Worm (Caenorhabditis elegans) whole organism, L1 larva: ENCODE data around the gene str-71.

Source experiments
- C04F5.9 ChIP-seq: sonication (generic microtip); optimal IDR thresholded peaks from 2 replicates; lab custom pipeline; 2016; ENCODE audit warnings: missing genetic modification characterization, missing compliant biosample characterization
- F16B12.6 ChIP-seq: fragments of 150-350 bp; optimal IDR thresholded peaks from 2 replicates; lab custom pipeline; 2014; ENCODE audit warnings: missing biosample characterization, missing genetic modification characterization
- Y116A8C.19 ChIP-seq: sonication (generic microtip); optimal IDR thresholded peaks from 2 replicates; lab custom pipeline; 2016; ENCODE audit warnings: missing compliant biosample characterization, missing genetic modification characterization, borderline replicate concordance
- alr-1 ChIP-seq: fragments of 200-800 bp; sonication (Bioruptor generic); optimal IDR thresholded peaks from 2 replicates; lab custom pipeline; 2018; ENCODE audit warnings: borderline replicate concordance, mild to moderate bottlenecking, missing genetic modification characterization, missing compliant biosample characterization
- aly-2 ChIP-seq: fragments of 150-350 bp; optimal IDR thresholded peaks from 2 replicates; lab custom pipeline; 2014; ENCODE audit warnings: missing biosample characterization, missing genetic modification characterization
- ama-1 ChIP-seq: fragments of 150-350 bp; optimal IDR thresholded peaks from 2 replicates; lab custom pipeline; 2014
- blmp-1 ChIP-seq: fragments of 150-350 bp; optimal IDR thresholded peaks from 2 replicates; lab custom pipeline; 2014; ENCODE audit warnings: missing biosample characterization, missing genetic modification characterization
- ceh-63 ChIP-seq: fragments of 200-800 bp; sonication (Bioruptor generic); optimal IDR thresholded peaks from 2 replicates; lab custom pipeline; 2018; ENCODE audit warnings: mild to moderate bottlenecking, missing genetic modification characterization, missing compliant biosample characterization
- ceh-8 ChIP-seq: fragments of 200-800 bp; sonication (Bioruptor generic); optimal IDR thresholded peaks from 2 replicates; lab custom pipeline; 2018; ENCODE audit warnings: mild to moderate bottlenecking, missing genetic modification characterization, moderate library complexity, missing compliant biosample characterization
- ceh-82 ChIP-seq, 3 experiments: fragments of 150-350 bp in 1 of 3; sonication (generic microtip) in 2 of 3; optimal IDR thresholded peaks; 2 replicates each; lab custom pipeline; 2014 to 2017; ENCODE audit warnings: missing biosample characterization in 3 of 3, missing genetic modification characterization in 3 of 3
- ces-1 ChIP-seq: fragments of 150-350 bp; optimal IDR thresholded peaks from 2 replicates; lab custom pipeline; 2014; ENCODE audit warnings: missing biosample characterization, missing genetic modification reagents, missing genetic modification characterization
- dpl-1 ChIP-seq, 3 experiments: fragments of 150-350 bp in 2 of 3; sonication (generic microtip) in 1 of 3; optimal IDR thresholded peaks; 2 replicates each; lab custom pipeline; 2014 to 2017; ENCODE audit warnings: missing biosample characterization in 3 of 3, missing genetic modification characterization in 3 of 3, missing genetic modification reagents in 3 of 3
- dsc-1 ChIP-seq: sonication (generic microtip); optimal IDR thresholded peaks from 2 replicates; lab custom pipeline; 2016; ENCODE audit warnings: mild to moderate bottlenecking, missing genetic modification characterization, missing compliant biosample characterization
- efl-1 ChIP-seq, 4 experiments: fragments of 150-350 bp; optimal IDR thresholded peaks in 3 of 4; peaks in 1 of 4; 1 replicate in 1 of 4; 2 replicates in 3 of 4; lab custom pipeline; 2014; ENCODE audit warnings: missing biosample characterization in 2 of 4, missing genetic modification characterization in 2 of 4, missing genetic modification reagents in 2 of 4
- egl-27 ChIP-seq, 2 experiments: fragments of 150-350 bp in 1 of 2; sonication (generic microtip); optimal IDR thresholded peaks; 3 replicates each; lab custom pipeline; 2017 to 2018; ENCODE audit warnings: missing biosample characterization in 2 of 2, missing genetic modification characterization in 2 of 2, missing genetic modification reagents in 2 of 2
- fkh-4 ChIP-seq: sonication (generic microtip); optimal IDR thresholded peaks from 2 replicates; lab custom pipeline; 2016; ENCODE audit warnings: missing compliant biosample characterization, missing genetic modification characterization, borderline replicate concordance
- fos-1 ChIP-seq: fragments of 150-350 bp; optimal IDR thresholded peaks from 2 replicates; lab custom pipeline; 2014; ENCODE audit warnings: missing biosample characterization, missing genetic modification characterization
- isw-1 ChIP-seq: fragments of 200-800 bp; sonication (Bioruptor generic); IDR thresholded peaks from 2 replicates; pipeline ENCODE4 v1.3.6; 2022; ENCODE audit warnings: missing genetic modification characterization, missing compliant biosample characterization
- lin-14 ChIP-seq: fragments of 200-800 bp; sonication (Bioruptor generic); optimal IDR thresholded peaks from 2 replicates; lab custom pipeline; 2018; ENCODE audit warnings: mild to moderate bottlenecking, missing genetic modification characterization, moderate library complexity, missing compliant biosample characterization
- lin-15B ChIP-seq: fragments of 150-350 bp; sonication (generic microtip); optimal IDR thresholded peaks from 3 replicates; lab custom pipeline; 2014; ENCODE audit warnings: missing biosample characterization, missing genetic modification characterization
- lir-3 ChIP-seq: sonication (generic microtip); optimal IDR thresholded peaks from 2 replicates; lab custom pipeline; 2016; ENCODE audit warnings: mild to moderate bottlenecking, missing genetic modification characterization, moderate library complexity, missing compliant biosample characterization; ENCODE audit not compliant: poor library complexity
- lsy-2 ChIP-seq, 2 experiments: fragments of 150-350 bp; optimal IDR thresholded peaks; 2 replicates each; lab custom pipeline; 2014; ENCODE audit warnings: missing biosample characterization in 2 of 2, missing genetic modification characterization in 2 of 2
- mab-9 ChIP-seq: fragments of 200-800 bp; sonication (Bioruptor generic); IDR thresholded peaks from 2 replicates; pipeline ENCODE4 v1.3.6; 2022; ENCODE audit warnings: missing genetic modification reagents, missing genetic modification characterization, missing compliant biosample characterization
- mdl-1 ChIP-seq, 2 experiments: fragments of 150-350 bp; optimal IDR thresholded peaks; 2 replicates each; lab custom pipeline; 2014 to 2017; ENCODE audit warnings: missing biosample characterization in 2 of 2, missing genetic modification characterization in 2 of 2, inconsistent platforms in 1 of 2
- mef-2 ChIP-seq: fragments of 150-350 bp; optimal IDR thresholded peaks from 2 replicates; lab custom pipeline; 2014; ENCODE audit warnings: missing biosample characterization, missing genetic modification characterization
- mep-1 ChIP-seq: fragments of 150-350 bp; optimal IDR thresholded peaks from 2 replicates; lab custom pipeline; 2014; ENCODE audit warnings: missing biosample characterization, missing genetic modification characterization
- nhr-11 ChIP-seq: fragments of 150-350 bp; optimal IDR thresholded peaks from 2 replicates; lab custom pipeline; 2014; ENCODE audit warnings: missing biosample characterization, missing genetic modification characterization
- nhr-12 ChIP-seq: sonication (generic microtip); optimal IDR thresholded peaks from 2 replicates; lab custom pipeline; 2017; ENCODE audit warnings: missing biosample characterization, missing genetic modification characterization
- nhr-20 ChIP-seq: sonication (generic microtip); optimal IDR thresholded peaks from 2 replicates; lab custom pipeline; 2016; ENCODE audit warnings: mild to moderate bottlenecking, missing genetic modification characterization, missing compliant biosample characterization
- nhr-71 ChIP-seq: sonication (generic microtip); optimal IDR thresholded peaks from 2 replicates; lab custom pipeline; 2016; ENCODE audit warnings: mild to moderate bottlenecking, missing genetic modification characterization, moderate library complexity, missing compliant biosample characterization
- nhr-77 ChIP-seq: fragments of 150-350 bp; optimal IDR thresholded peaks from 2 replicates; lab custom pipeline; 2014; ENCODE audit warnings: missing biosample characterization, missing genetic modification characterization
- nhr-84 ChIP-seq: sonication (generic microtip); optimal IDR thresholded peaks from 2 replicates; lab custom pipeline; 2017; ENCODE audit warnings: missing biosample characterization, missing genetic modification characterization
- nhr-85 ChIP-seq: sonication (generic microtip); peaks from one replicate; lab custom pipeline; 2016; ENCODE audit warnings: missing genetic modification characterization, inconsistent platforms, missing compliant biosample characterization
- pag-3 ChIP-seq: sonication (generic microtip); optimal IDR thresholded peaks from 2 replicates; lab custom pipeline; 2017; ENCODE audit warnings: missing genetic modification characterization, mild to moderate bottlenecking, missing compliant biosample characterization, antibody characterized with exemption, borderline replicate concordance; ENCODE audit not compliant: insufficient read depth
- pax-3 ChIP-seq: fragments of 200-800 bp; sonication (Bioruptor generic); optimal IDR thresholded peaks from 2 replicates; lab custom pipeline; 2018; ENCODE audit warnings: mild to moderate bottlenecking, missing genetic modification characterization, moderate library complexity, missing compliant biosample characterization
- pqm-1 ChIP-seq: sonication (generic microtip); optimal IDR thresholded peaks from 3 replicates; lab custom pipeline; 2017; ENCODE audit warnings: missing biosample characterization, missing genetic modification characterization
- rnt-1 ChIP-seq: sonication (generic microtip); optimal IDR thresholded peaks from 2 replicates; lab custom pipeline; 2016; ENCODE audit warnings: mild to moderate bottlenecking, missing genetic modification characterization, moderate library complexity, missing compliant biosample characterization
- skn-1 ChIP-seq: fragments of 150-350 bp; optimal IDR thresholded peaks from 2 replicates; lab custom pipeline; 2014; ENCODE audit warnings: missing biosample characterization, missing genetic modification characterization
- snpc-4 ChIP-seq: fragments of 150-350 bp; optimal IDR thresholded peaks from 2 replicates; lab custom pipeline; 2014; ENCODE audit warnings: missing biosample characterization, missing genetic modification characterization
- sox-4 ChIP-seq: sonication (generic microtip); optimal IDR thresholded peaks from 2 replicates; lab custom pipeline; 2016; ENCODE audit warnings: missing genetic modification characterization, missing compliant biosample characterization
- sup-37 ChIP-seq: fragments of 200-800 bp; sonication (Bioruptor generic); optimal IDR thresholded peaks from 2 replicates; lab custom pipeline; 2018; ENCODE audit warnings: mild to moderate bottlenecking, missing genetic modification characterization, missing compliant biosample characterization
- swsn-7 ChIP-seq: sonication (generic microtip); optimal IDR thresholded peaks from 2 replicates; lab custom pipeline; 2016; ENCODE audit warnings: missing genetic modification characterization, missing compliant biosample characterization
- tbx-2 ChIP-seq: sonication (generic microtip); optimal IDR thresholded peaks from 2 replicates; lab custom pipeline; 2016; ENCODE audit warnings: missing genetic modification characterization, missing compliant biosample characterization
- unc-130 ChIP-seq: fragments of 150-350 bp; optimal IDR thresholded peaks from 2 replicates; lab custom pipeline; 2017; ENCODE audit warnings: missing biosample characterization, missing genetic modification characterization, inconsistent platforms
- unc-86 ChIP-seq: sonication (generic microtip); optimal IDR thresholded peaks from 2 replicates; lab custom pipeline; 2016; ENCODE audit warnings: missing genetic modification characterization, missing compliant biosample characterization
- vab-15 ChIP-seq: sonication (generic microtip); optimal IDR thresholded peaks from 2 replicates; lab custom pipeline; 2017; ENCODE audit warnings: missing genotype, mild to moderate bottlenecking, missing genetic modification characterization, missing compliant biosample characterization
- xbp-1 ChIP-seq: sonication (generic microtip); optimal IDR thresholded peaks from 2 replicates; lab custom pipeline; 2016; ENCODE audit warnings: missing genetic modification characterization, missing compliant biosample characterization
- ztf-11 ChIP-seq, 2 experiments: sonication (generic microtip); optimal IDR thresholded peaks; 2 replicates each; lab custom pipeline; 2016 to 2017; ENCODE audit warnings: missing genetic modification characterization in 2 of 2, missing biosample characterization in 1 of 2, missing compliant biosample characterization in 1 of 2
- ztf-4 ChIP-seq: fragments of 150-350 bp; optimal IDR thresholded peaks from 2 replicates; lab custom pipeline; 2014; ENCODE audit warnings: missing biosample characterization, missing genetic modification characterization

Gene str-71

DNA sequence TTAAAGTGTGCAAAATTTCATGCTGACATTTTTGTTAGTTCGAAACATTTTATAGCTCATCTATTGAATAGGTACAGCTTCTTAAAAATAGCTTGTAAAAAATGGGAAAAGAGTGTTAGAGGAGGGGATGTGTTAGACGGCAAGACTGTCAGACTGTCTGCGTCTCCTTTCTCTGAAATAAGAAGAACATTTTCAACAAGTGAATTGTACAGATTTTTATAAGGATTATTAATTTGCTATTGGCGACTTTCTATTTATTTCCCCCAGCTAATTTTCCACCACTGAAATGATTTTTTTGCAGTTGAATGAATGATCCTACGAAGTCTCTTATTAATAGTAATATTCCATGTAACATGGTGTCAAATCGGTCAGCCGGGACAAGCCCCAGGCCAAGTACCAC, 39.4 kb upstream of the str-71 start, which contains the start of gene C06B8.7:
Gene C06B8.7, plus strand, starts transcription at position 301 of the 400 bp plus-strand sequence.
- TF ChIP-seq Y116A8C.19 (tag; lab: Kevin White, UChicago) = no peak
- no peak for TF ChIP-seq lir-3 (tag; lab: Kevin White, UChicago)
- no peak for TF ChIP-seq nhr-12 (tag; lab: Kevin White, UChicago)
- TF ChIP-seq isw-1 = no peak
- no peak for TF ChIP-seq fkh-4
- no peak for TF ChIP-seq ceh-8 (GFP tag; lab: Kevin White, UChicago)
- no peak for TF ChIP-seq lin-14
- TF ChIP-seq alr-1 (tag; lab: Kevin White, UChicago) = no peak
- TF ChIP-seq lin-15B (tag; lab: Kevin White, UChicago) = no peak
- TF ChIP-seq egl-27 (tag; optimal IDR thresholded peaks at IDR 0.05; lab: Kevin White, UChicago) = no peak
- no peak for TF ChIP-seq mep-1 (tag; lab: Kevin White, UChicago)
- no peak for TF ChIP-seq lsy-2 (tag; optimal IDR thresholded peaks at IDR 0.05; lab: Kevin White, UChicago)
- TF ChIP-seq ama-1 (lab: Kevin White, UChicago) = no peak
- no peak for TF ChIP-seq dpl-1 (GFP tag; optimal IDR thresholded peaks at IDR 0.05; lab: Kevin White, UChicago)
- no peak for TF ChIP-seq mdl-1 (tag; optimal IDR thresholded peaks at IDR 0.05; lab: Kevin White, UChicago)
- no peak for TF ChIP-seq nhr-20 (tag; lab: Kevin White, UChicago)
- TF ChIP-seq nhr-71 (tag; lab: Kevin White, UChicago) = no peak
- no peak for TF ChIP-seq nhr-84 (tag; lab: Kevin White, UChicago)

DNA sequence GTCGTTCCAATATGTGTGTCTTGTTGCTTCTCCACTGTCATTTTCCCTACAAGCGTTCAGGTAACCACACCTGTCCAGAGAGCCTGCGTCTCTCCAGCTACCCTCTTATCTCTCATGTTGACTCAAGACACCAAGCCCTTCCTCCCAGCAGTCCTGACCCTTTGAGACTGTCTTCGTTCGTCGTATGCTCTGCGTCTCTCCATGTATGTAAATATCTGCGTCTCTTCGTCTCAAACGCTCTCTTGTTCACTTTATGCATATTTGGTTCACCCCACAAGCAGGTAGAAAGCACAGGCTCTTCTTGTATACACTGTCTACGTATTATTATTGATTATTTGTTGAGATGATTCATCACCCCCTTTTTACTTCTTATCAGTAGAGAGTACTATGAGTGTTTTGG, 38.7 kb upstream of the str-71 start:
- no peak for TF ChIP-seq nhr-85 (tag; lab: Kevin White, UChicago)
- TF ChIP-seq pax-3 = no peak
- no peak for TF ChIP-seq C04F5.9
- no peak for TF ChIP-seq mab-9 (GFP tag; lab: Robert Waterston, UW)
- TF ChIP-seq egl-27 (tag; optimal IDR thresholded peaks at IDR 0.05; lab: Kevin White, UChicago) = no peak
- peak; percentile 19 for TF ChIP-seq nhr-20 (tag; lab: Kevin White, UChicago)
- no peak for TF ChIP-seq aly-2 (tag; lab: Kevin White, UChicago)
- TF ChIP-seq efl-1 (optimal IDR thresholded peaks at IDR 0.05; lab: Kevin White, UChicago) = peak; percentile 20 to 48
- no peak for TF ChIP-seq efl-1 (GFP tag; optimal IDR thresholded peaks at IDR 0.05 in 1 of 2; lab: Kevin White, UChicago)
- no peak for TF ChIP-seq mef-2 (tag; lab: Kevin White, UChicago)
- peak; percentile 21 for TF ChIP-seq nhr-77
- TF ChIP-seq nhr-11 = no peak
- no peak for TF ChIP-seq lsy-2 (tag; optimal IDR thresholded peaks at IDR 0.05; lab: Kevin White, UChicago)
- no peak for TF ChIP-seq skn-1 (tag; lab: Kevin White, UChicago)
- TF ChIP-seq blmp-1 (tag; lab: Kevin White, UChicago) = no peak
- TF ChIP-seq unc-130 (tag; lab: Kevin White, UChicago) = no peak
- no peak for TF ChIP-seq ztf-4 (tag; lab: Kevin White, UChicago)
- TF ChIP-seq fos-1 (tag; lab: Kevin White, UChicago) = peak; percentile 3
- TF ChIP-seq swsn-7 (tag; lab: Kevin White, UChicago) = peak; percentile 30
- TF ChIP-seq nhr-84 (tag; lab: Kevin White, UChicago) = no peak
- no peak for TF ChIP-seq rnt-1 (tag; lab: Kevin White, UChicago)
- TF ChIP-seq mdl-1 (tag; optimal IDR thresholded peaks at IDR 0.05; lab: Kevin White, UChicago) = peak in 1 of 2 experiments; percentile 18
- TF ChIP-seq ceh-8 (GFP tag; lab: Kevin White, UChicago) = no peak
- TF ChIP-seq sox-4 (tag; lab: Kevin White, UChicago) = no peak
- TF ChIP-seq ceh-82 (tag; optimal IDR thresholded peaks at IDR 0.05; lab: Kevin White, UChicago) = no peak
- TF ChIP-seq ceh-63 (GFP tag; lab: Kevin White, UChicago) = no peak
- no peak for TF ChIP-seq nhr-12 (tag; lab: Kevin White, UChicago)
- no peak for TF ChIP-seq F16B12.6
- TF ChIP-seq ces-1 (GFP tag; lab: Kevin White, UChicago) = no peak
- TF ChIP-seq pag-3 (tag; lab: Kevin White, UChicago) = no peak
- no peak for TF ChIP-seq nhr-71 (tag; lab: Kevin White, UChicago)
- no peak for TF ChIP-seq xbp-1 (tag; lab: Kevin White, UChicago)
- no peak for TF ChIP-seq snpc-4 (tag; lab: Kevin White, UChicago)
- no peak for TF ChIP-seq ztf-11 (tag; optimal IDR thresholded peaks at IDR 0.05; lab: Kevin White, UChicago)
- TF ChIP-seq dsc-1 (tag; lab: Kevin White, UChicago) = no peak
- peak; percentile 19 for TF ChIP-seq tbx-2 (tag; lab: Kevin White, UChicago)
- TF ChIP-seq vab-15 = no peak
- no peak for TF ChIP-seq alr-1 (tag; lab: Kevin White, UChicago)
- no peak for TF ChIP-seq pqm-1
- no peak for TF ChIP-seq Y116A8C.19 (tag; lab: Kevin White, UChicago)
- no peak for TF ChIP-seq lin-15B (tag; lab: Kevin White, UChicago)
- TF ChIP-seq sup-37 = no peak
- no peak for TF ChIP-seq unc-86 (tag; lab: Kevin White, UChicago)
